Worm (Caenorhabditis elegans) whole organism, dauer: Measurements from ENCODE around the gene hot-9.

Experiments used
- unc-62 ChIP-seq: sonication (generic microtip); optimal IDR thresholded peaks from 2 replicates; lab custom pipeline; 2017; ENCODE audit warnings: missing biosample characterization, missing genetic modification reagents, missing genetic modification characterization

hot-9 gene

ce11 chrIV:5012241-5012640 lies 33.0 kb downstream of the hot-9 start, which contains the start of gene srm-1:
srm-1 (plus strand) TSS chrIV:5012541.
- no peak for TF ChIP-seq unc-62 (GFP tag; lab: Kevin White, UChicago)

- no peak for TF ChIP-seq unc-62 (GFP tag; lab: Kevin White, UChicago)
These were observed 36.9 kb downstream of the hot-9 start, which contains the start of gene srm-2 for ce11 chrIV:5008378-5008777. srm-2 (plus strand) TSS chrIV:5008678.

ce11 chrIV:5005154-5005553 lies 40.1 kb downstream of the hot-9 start:
- no peak for TF ChIP-seq unc-62 (GFP tag; lab: Kevin White, UChicago)

ce11 chrIV:5002448-5002847 lies 42.8 kb downstream of the hot-9 start, which contains the start of gene pes-1:
pes-1 (plus strand) TSS chrIV:5002748.
- TF ChIP-seq unc-62 (GFP tag; lab: Kevin White, UChicago) = no peak

- TF ChIP-seq unc-62 (GFP tag; lab: Kevin White, UChicago) = no peak
These were observed 48.3 kb downstream of the hot-9 start for ce11 chrIV:4996956-4997355.

ce11 chrIV:4995842-4996241 lies 49.4 kb downstream of the hot-9 start, which contains the start of gene ssq-2:
ssq-2 (plus strand) TSS chrIV:4996142.
- no peak for TF ChIP-seq unc-62 (GFP tag; lab: Kevin White, UChicago)

ce11 chrIV:4993128-4993527 lies 52.2 kb downstream of the hot-9 start:
- TF ChIP-seq unc-62 (GFP tag; lab: Kevin White, UChicago) = no peak

ce11 chrIV:4992089-4992488 lies 53.2 kb downstream of the hot-9 start, which contains the start of gene str-162:
str-162 (plus strand) TSS chrIV:4992389.
- no peak for TF ChIP-seq unc-62 (GFP tag; lab: Kevin White, UChicago)
